Fruit fly (Drosophila melanogaster) whole organism, embryonic: ENCODE data around the gene Fkbp59.

ENCODE experiments used
- BEAF-32 ChIP-seq: fragments of 200-800 bp; sonication (Bioruptor generic); optimal IDR thresholded peaks from 3 replicates; lab custom pipeline; 2017; ENCODE audit warnings: missing biosample characterization, missing genetic modification characterization, mild to moderate bottlenecking, moderate library complexity, missing genetic modification reagents
- BtbVII ChIP-seq: fragments of 200-800 bp; sonication (Bioruptor generic); optimal IDR thresholded peaks from 3 replicates; lab custom pipeline; 2017; ENCODE audit warnings: missing biosample characterization, mild to moderate bottlenecking, missing genetic modification characterization
- C15 ChIP-seq: fragments of 200-800 bp; sonication (Bioruptor generic); IDR thresholded peaks from 3 replicates; pipeline ENCODE4 v1.3.6; 2022; ENCODE audit warnings: missing biosample characterization, missing genetic modification characterization
- CG10147 ChIP-seq: fragments of 200-800 bp; sonication (Bioruptor generic); optimal IDR thresholded peaks from 2 replicates; lab custom pipeline; 2019; ENCODE audit warnings: missing biosample characterization, mild to moderate bottlenecking, missing genetic modification characterization, moderate library complexity
- CG11723 ChIP-seq: fragments of 200-800 bp; sonication (Bioruptor generic); optimal IDR thresholded peaks from 2 replicates; lab custom pipeline; 2017; ENCODE audit warnings: missing biosample characterization, mild to moderate bottlenecking, missing genetic modification characterization
- CG13894 ChIP-seq: fragments of 200-800 bp; sonication (Bioruptor generic); optimal IDR thresholded peaks from 3 replicates; lab custom pipeline; 2018; ENCODE audit warnings: missing biosample characterization, mild to moderate bottlenecking, missing genetic modification characterization, moderate library complexity
- CG15479 ChIP-seq: fragments of 200-800 bp; sonication (Bioruptor generic); optimal IDR thresholded peaks from 3 replicates; lab custom pipeline; 2019; ENCODE audit warnings: missing biosample characterization, mild to moderate bottlenecking, missing genetic modification characterization, moderate library complexity
- CG16863 ChIP-seq: fragments of 200-800 bp; sonication (Bioruptor generic); optimal IDR thresholded peaks from 3 replicates; lab custom pipeline; 2016; ENCODE audit warnings: missing biosample characterization, missing genetic modification characterization
- CG17802 ChIP-seq: fragments of 200-800 bp; sonication (Bioruptor generic); optimal IDR thresholded peaks from 2 replicates; lab custom pipeline; 2018; ENCODE audit warnings: missing biosample characterization, mild to moderate bottlenecking, missing genetic modification characterization, moderate library complexity
- CG17912 ChIP-seq: fragments of 200-800 bp; sonication (Bioruptor generic); optimal IDR thresholded peaks from 2 replicates; lab custom pipeline; 2018; ENCODE audit warnings: missing biosample characterization, mild to moderate bottlenecking, missing genetic modification characterization
- CG18764 ChIP-seq: fragments of 200-800 bp; sonication (Bioruptor generic); optimal IDR thresholded peaks from 3 replicates; lab custom pipeline; 2016; ENCODE audit warnings: missing biosample characterization, missing genetic modification characterization
- CG2875 ChIP-seq: fragments of 200-800 bp; sonication (Bioruptor generic); optimal IDR thresholded peaks from 2 replicates; lab custom pipeline; 2017; ENCODE audit warnings: missing biosample characterization, mild to moderate bottlenecking, missing genetic modification characterization, missing genetic modification reagents
- CG3065 ChIP-seq: fragments of 200-800 bp; sonication (Bioruptor generic); optimal IDR thresholded peaks from 2 replicates; lab custom pipeline; 2016; ENCODE audit warnings: missing biosample characterization, missing genetic modification characterization
- CG32767 ChIP-seq: fragments of 200-800 bp; sonication (Bioruptor generic); IDR thresholded peaks from 2 replicates; pipeline ENCODE4 v1.3.6; 2022; ENCODE audit warnings: missing biosample characterization, missing genetic modification characterization
- CG4617 ChIP-seq: fragments of 200-800 bp; sonication (Bioruptor generic); optimal IDR thresholded peaks from 3 replicates; lab custom pipeline; 2016; ENCODE audit warnings: missing biosample characterization, missing genetic modification characterization, borderline replicate concordance
- CG6175 ChIP-seq: fragments of 200-800 bp; sonication (Bioruptor generic); IDR thresholded peaks from 3 replicates; pipeline ENCODE4 v1.3.6; 2022; ENCODE audit warnings: missing biosample characterization, missing genetic modification characterization
- CG6791 ChIP-seq: fragments of 200-800 bp; sonication (Bioruptor generic); IDR thresholded peaks from 3 replicates; pipeline ENCODE4 v1.3.6; 2022; ENCODE audit warnings: missing biosample characterization, missing genetic modification characterization; ENCODE audit not compliant: partially characterized antibody
- CG7357 ChIP-seq: fragments of 200-800 bp; sonication (Bioruptor generic); IDR thresholded peaks from 3 replicates; pipeline ENCODE4 v1.3.6; 2022; ENCODE audit warnings: missing biosample characterization, missing genetic modification characterization
- CG8290 ChIP-seq, 3 experiments: fragments of 200-800 bp; sonication (Bioruptor generic); optimal IDR thresholded peaks; 2 replicates each; lab custom pipeline; 2016 to 2019; ENCODE audit warnings: missing biosample characterization in 3 of 3, missing genetic modification characterization in 3 of 3, mild to moderate bottlenecking in 2 of 3, moderate library complexity in 1 of 3
- CG9797 ChIP-seq: fragments of 200-800 bp; sonication (Bioruptor generic); optimal IDR thresholded peaks from 3 replicates; lab custom pipeline; 2018; ENCODE audit warnings: missing biosample characterization, mild to moderate bottlenecking, missing genetic modification characterization
- CHES-1-like ChIP-seq: fragments of 200-800 bp; sonication (Bioruptor generic); optimal IDR thresholded peaks from 2 replicates; lab custom pipeline; 2016; ENCODE audit warnings: missing biosample characterization, missing genetic modification characterization
- Ets97D ChIP-seq: fragments of 200-800 bp; sonication (Bioruptor generic); optimal IDR thresholded peaks from 3 replicates; lab custom pipeline; 2016; ENCODE audit warnings: missing biosample characterization, missing genetic modification characterization
- Fer2 ChIP-seq: fragments of 200-800 bp; sonication (Bioruptor generic); optimal IDR thresholded peaks from 2 replicates; lab custom pipeline; 2018; ENCODE audit warnings: missing biosample characterization, mild to moderate bottlenecking, missing genetic modification characterization, moderate library complexity
- HLH4C ChIP-seq: fragments of 200-800 bp; sonication (Bioruptor generic); IDR thresholded peaks from 3 replicates; pipeline ENCODE4 v1.3.6; 2022; ENCODE audit warnings: missing biosample characterization, missing genetic modification characterization; ENCODE audit not compliant: partially characterized antibody
- Jarid2 ChIP-seq: fragments of 200-800 bp; sonication (Bioruptor generic); optimal IDR thresholded peaks from 3 replicates; lab custom pipeline; 2017; ENCODE audit warnings: mild to moderate bottlenecking, missing biosample characterization, missing genetic modification reagents, missing genetic modification characterization
- Mrtf ChIP-seq: fragments of 200-800 bp; sonication (Bioruptor generic); IDR thresholded peaks from 3 replicates; pipeline ENCODE4 v1.3.6; 2022; ENCODE audit warnings: missing biosample characterization, missing genetic modification characterization
- Myb ChIP-seq: fragments of 200-800 bp; sonication (Bioruptor generic); optimal IDR thresholded peaks from 2 replicates; lab custom pipeline; 2016; ENCODE audit warnings: missing biosample characterization, missing genetic modification characterization
- NC2α ChIP-seq: fragments of 200-800 bp; sonication (Bioruptor generic); optimal IDR thresholded peaks from 2 replicates; lab custom pipeline; 2016; ENCODE audit warnings: missing biosample characterization, missing genetic modification characterization
- Oli ChIP-seq: fragments of 200-800 bp; sonication (Bioruptor generic); optimal IDR thresholded peaks from 2 replicates; lab custom pipeline; 2018; ENCODE audit warnings: missing biosample characterization, mild to moderate bottlenecking, missing genetic modification characterization, moderate library complexity
- Poxn ChIP-seq: fragments of 200-800 bp; sonication (Bioruptor generic); IDR thresholded peaks from 2 replicates; pipeline ENCODE4 v1.3.6; 2022; ENCODE audit warnings: missing biosample characterization, missing genetic modification characterization
- Ravus ChIP-seq: fragments of 200-800 bp; sonication (Bioruptor generic); IDR thresholded peaks from 2 replicates; pipeline ENCODE4 v1.3.6; 2022; ENCODE audit warnings: missing biosample characterization, missing genetic modification characterization
- Rfx ChIP-seq: fragments of 200-800 bp; sonication (Bioruptor generic); IDR thresholded peaks from 2 replicates; pipeline ENCODE4 v1.3.6; 2022; ENCODE audit warnings: missing biosample characterization, missing genetic modification characterization
- aop ChIP-seq: fragments of 200-800 bp; sonication (Bioruptor generic); IDR thresholded peaks from 2 replicates; pipeline ENCODE4 v1.3.6; 2022; ENCODE audit warnings: missing biosample characterization, missing genetic modification characterization
- bowl ChIP-seq: fragments of 200-800 bp; sonication (Bioruptor generic); IDR thresholded peaks from 2 replicates; pipeline ENCODE4 v1.3.6; 2022; ENCODE audit warnings: missing biosample characterization, missing genetic modification characterization
- cato ChIP-seq: fragments of 200-800 bp; sonication (Bioruptor generic); optimal IDR thresholded peaks from 2 replicates; lab custom pipeline; 2016; ENCODE audit warnings: missing biosample characterization, missing genetic modification characterization, borderline replicate concordance
- chinmo ChIP-seq: fragments of 200-800 bp; sonication (Bioruptor generic); IDR thresholded peaks from 4 replicates; pipeline ENCODE4 v1.3.6; 2022; ENCODE audit warnings: missing biosample characterization, missing genetic modification characterization; ENCODE audit not compliant: partially characterized antibody
- fru ChIP-seq: fragments of >200 bp; optimal IDR thresholded peaks from 2 replicates; lab custom pipeline; 2017
- lab ChIP-seq: fragments of 200-800 bp; sonication (Bioruptor generic); optimal IDR thresholded peaks from 3 replicates; lab custom pipeline; 2017; ENCODE audit warnings: missing biosample characterization, missing genetic modification characterization, mild to moderate bottlenecking, moderate library complexity, missing genetic modification reagents
- lilli ChIP-seq: fragments of 200-800 bp; sonication (Bioruptor generic); optimal IDR thresholded peaks from 3 replicates; lab custom pipeline; 2016; ENCODE audit warnings: missing biosample characterization, missing genetic modification characterization
- lmd ChIP-seq: fragments of 200-800 bp; sonication (Bioruptor generic); IDR thresholded peaks from 2 replicates; pipeline ENCODE4 v1.3.6; 2022; ENCODE audit warnings: missing biosample characterization, missing genetic modification characterization
- nmo ChIP-seq: fragments of 200-800 bp; sonication (Bioruptor generic); optimal IDR thresholded peaks from 2 replicates; lab custom pipeline; 2018; ENCODE audit warnings: missing biosample characterization, mild to moderate bottlenecking, missing genetic modification characterization, moderate library complexity
- oc ChIP-seq: fragments of 200-800 bp; sonication (Bioruptor generic); optimal IDR thresholded peaks from 2 replicates; lab custom pipeline; 2018; ENCODE audit warnings: missing biosample characterization, mild to moderate bottlenecking, missing genetic modification characterization, moderate library complexity
- onecut ChIP-seq: fragments of 200-800 bp; sonication (Bioruptor generic); IDR thresholded peaks from 2 replicates; pipeline ENCODE4 v1.3.6; 2022; ENCODE audit warnings: missing biosample characterization, missing genetic modification characterization
- pho ChIP-seq: fragments of 200-800 bp; sonication (Bioruptor generic); optimal IDR thresholded peaks from 2 replicates; lab custom pipeline; 2016; ENCODE audit warnings: missing biosample characterization, missing genetic modification characterization
- repo ChIP-seq: fragments of 200-800 bp; sonication (Bioruptor generic); optimal IDR thresholded peaks from 2 replicates; lab custom pipeline; 2016; ENCODE audit warnings: missing biosample characterization, missing genetic modification characterization
- sug ChIP-seq: fragments of 200-800 bp; optimal IDR thresholded peaks from 2 replicates; lab custom pipeline; 2019; ENCODE audit warnings: missing biosample characterization, mild to moderate bottlenecking, missing genetic modification characterization, moderate library complexity
- tap ChIP-seq: fragments of 200-800 bp; optimal IDR thresholded peaks from 3 replicates; lab custom pipeline; 2019; ENCODE audit warnings: missing biosample characterization, mild to moderate bottlenecking, missing genetic modification characterization, moderate library complexity
- tup ChIP-seq: fragments of 200-800 bp; sonication (Bioruptor generic); optimal IDR thresholded peaks from 2 replicates; lab custom pipeline; 2016; ENCODE audit warnings: missing biosample characterization, mild to moderate bottlenecking, missing genetic modification characterization, moderate library complexity
- vvl ChIP-seq: fragments of 200-800 bp; sonication (Bioruptor generic); IDR thresholded peaks from 2 replicates; pipeline ENCODE4 v1.3.6; 2022; ENCODE audit warnings: missing biosample characterization, missing genetic modification characterization
- z ChIP-seq: fragments of 200-800 bp; sonication (Bioruptor generic); IDR thresholded peaks from 3 replicates; pipeline ENCODE4 v1.3.6; 2022; ENCODE audit warnings: missing biosample characterization, missing genetic modification characterization
- zf30C ChIP-seq: fragments of 200-800 bp; sonication (Bioruptor generic); optimal IDR thresholded peaks from 3 replicates; lab custom pipeline; 2018; ENCODE audit warnings: missing biosample characterization, mild to moderate bottlenecking, missing genetic modification characterization

The Fkbp59 gene

DNA sequence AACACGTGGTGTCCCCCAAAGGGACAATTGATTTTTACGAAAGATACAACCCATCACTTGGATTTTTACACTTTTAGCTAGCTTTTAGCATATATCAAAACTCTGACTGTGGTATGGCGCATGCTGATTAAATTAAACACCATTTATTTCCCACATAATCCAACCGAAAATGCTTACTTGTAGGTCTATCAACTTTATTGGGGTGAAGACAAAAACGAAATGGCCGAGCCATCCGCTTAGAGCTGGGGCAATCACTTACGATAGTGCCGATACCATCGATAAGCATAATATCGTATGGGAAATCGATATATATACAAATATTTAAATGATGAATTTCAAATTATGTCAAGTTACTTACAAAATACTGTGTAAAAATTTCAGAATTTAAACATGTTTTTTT lies 9.5 kb downstream of the Fkbp59 start, which contains the start of gene RpS2 (continued):
- TF ChIP-seq bowl (GFP tag; lab: Robert Waterston, UW) (no peak), fru (lab: Kevin White, UChicago) (no peak), CG6175 (GFP tag; lab: Robert Waterston, UW) (no peak), chinmo (GFP tag; lab: Robert Waterston, UW) (peak; percentile 98), z (no peak), Ets97D (GFP tag; lab: Kevin White, UChicago) (peak; percentile 94), CG13894 (tag; lab: Kevin White, UChicago) (peak; percentile 69), CG16863 (GFP tag; lab: Kevin White, UChicago) (peak; percentile 21), Mrtf (GFP tag; lab: Robert Waterston, UW) (no peak), Ravus (GFP tag; lab: Robert Waterston, UW) (no peak), CG17912 (GFP tag; lab: Kevin White, UChicago) (peak; percentile 56), Fer2 (tag; lab: Kevin White, UChicago) (no peak), cato (GFP tag; lab: Kevin White, UChicago) (no peak), vvl (GFP tag; lab: Robert Waterston, UW) (peak; percentile 69), CG10147 (GFP tag; lab: Kevin White, UChicago) (peak; percentile 5), HLH4C (GFP tag; lab: Robert Waterston, UW) (peak; percentile 98), aop (GFP tag; lab: Robert Waterston, UW) (no peak), Oli (tag; lab: Kevin White, UChicago) (no peak), CG2875 (GFP tag; lab: Kevin White, UChicago) (peak; percentile 13), CG11723 (GFP tag; lab: Kevin White, UChicago) (no peak), lab (GFP tag; lab: Kevin White, UChicago) (peak; percentile 68), CG4617 (GFP tag; lab: Kevin White, UChicago) (peak; percentile 44), zf30C (GFP tag; lab: Kevin White, UChicago) (no peak), BEAF-32 (GFP tag; lab: Kevin White, UChicago) (peak; percentile 97), CG32767 (GFP tag; lab: Robert Waterston, UW) (no peak), Rfx (peak; percentile 67), Jarid2 (GFP tag; lab: Kevin White, UChicago) (peak; percentile 13), onecut (GFP tag; lab: Robert Waterston, UW) (peak; percentile 47; the same call in 1 of the 2 replicates), NC2α (GFP tag; lab: Kevin White, UChicago) (no peak), lmd (GFP tag; lab: Robert Waterston, UW) (no peak), CHES-1-like (GFP tag; lab: Kevin White, UChicago) (no peak), CG17802 (tag; lab: Kevin White, UChicago) (no peak), CG7357 (no peak), CG6791 (peak; percentile 99), CG8290 (GFP tag; optimal IDR thresholded peaks at IDR 0.05; lab: Kevin White, UChicago) (peak; percentile 51), CG8290 (tag; optimal IDR thresholded peaks at IDR 0.05; lab: Kevin White, UChicago) (peak in 1 of 2 experiments; percentile 88), C15 (no peak), oc (tag; lab: Kevin White, UChicago) (peak; percentile 47), sug (tag; lab: Kevin White, UChicago) (peak; percentile 26), nmo (GFP tag; lab: Kevin White, UChicago) (peak; percentile 55), CG9797 (GFP tag; lab: Kevin White, UChicago) (peak; percentile 34), Poxn (GFP tag; lab: Robert Waterston, UW) (no peak), repo (GFP tag; lab: Kevin White, UChicago) (no peak), CG15479 (no peak), pho (GFP tag; lab: Kevin White, UChicago) (peak; percentile 31), tup (GFP tag; lab: Kevin White, UChicago) (no peak), CG3065 (GFP tag; lab: Kevin White, UChicago) (no peak), lilli (GFP tag; lab: Kevin White, UChicago) (peak; percentile 54), BtbVII (GFP tag; lab: Kevin White, UChicago) (no peak), Myb (GFP tag; lab: Kevin White, UChicago) (peak; percentile 27), CG18764 (GFP tag; lab: Kevin White, UChicago) (no peak), tap (tag; lab: Kevin White, UChicago) (no peak)
